Fruit fly (Drosophila melanogaster): Measurements from ENCODE around the gene Mzt1.

Mzt1 gene

dm6 chr3L:2431340-2431739, 42.3 kb downstream of the Mzt1 start (continued):
- no peak for TF ChIP-seq dsf (GFP tag; optimal IDR thresholded peaks at IDR 0.05; ENCODE audit: borderline replicate concordance)
- TF ChIP-seq pan (optimal IDR thresholded peaks at IDR 0.05) = no peak
- no peak for TF ChIP-seq jim (GFP tag; optimal IDR thresholded peaks at IDR 0.05)
- TF ChIP-seq sage (GFP tag; optimal IDR thresholded peaks at IDR 0.05) = no peak
- TF ChIP-seq psq (GFP tag; optimal IDR thresholded peaks at IDR 0.05) = peak; percentile 16

DNA sequence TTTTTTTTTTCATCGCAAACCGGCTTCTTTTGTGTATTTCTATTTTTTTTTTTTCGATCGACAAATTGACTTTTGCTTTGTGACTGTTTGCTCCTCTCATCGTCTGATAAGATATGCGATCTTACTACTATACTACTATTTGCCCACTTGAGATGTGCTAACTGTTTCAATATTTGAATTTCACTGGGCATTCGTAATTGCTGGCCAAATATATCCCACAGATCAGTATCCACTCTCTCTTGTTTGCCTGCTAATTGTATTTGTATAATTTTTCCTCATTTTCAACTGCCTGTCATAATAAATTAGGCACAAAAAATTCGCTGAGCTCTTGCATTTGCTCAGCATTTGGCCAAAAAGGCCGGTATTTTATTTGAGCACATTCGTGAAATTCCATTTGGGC, 44.3 kb downstream of the Mzt1 start:
- no peak for TF ChIP-seq lola (GFP tag; optimal IDR thresholded peaks at IDR 0.05)
- TF ChIP-seq sv (GFP tag; optimal IDR thresholded peaks at IDR 0.05) = no peak
- TF ChIP-seq Myc (optimal IDR thresholded peaks at IDR 0.05) = no peak
- TF ChIP-seq sage (GFP tag; optimal IDR thresholded peaks at IDR 0.05) = no peak
- no peak for TF ChIP-seq rgr (GFP tag; optimal IDR thresholded peaks at IDR 0.05)
- TF ChIP-seq Vsx2 (GFP tag; optimal IDR thresholded peaks at IDR 0.05; ENCODE audit: partially characterized antibody) = no peak
- TF ChIP-seq jim (GFP tag; optimal IDR thresholded peaks at IDR 0.05) = no peak
- TF ChIP-seq Hnf4 (GFP tag; optimal IDR thresholded peaks at IDR 0.05) = no peak
- TF ChIP-seq fru (GFP tag; optimal IDR thresholded peaks at IDR 0.05) = no peak
- TF ChIP-seq N (GFP tag; optimal IDR thresholded peaks at IDR 0.05) = no peak
- no peak for TF ChIP-seq pan (optimal IDR thresholded peaks at IDR 0.05)
- no peak for TF ChIP-seq Mio (GFP tag; optimal IDR thresholded peaks at IDR 0.05)
- no peak for TF ChIP-seq Hr78 (GFP tag; optimal IDR thresholded peaks at IDR 0.05)
- no peak for TF ChIP-seq Abd-B (GFP tag; optimal IDR thresholded peaks at IDR 0.05)
- no peak for TF ChIP-seq brk (GFP tag; optimal IDR thresholded peaks at IDR 0.05)
- TF ChIP-seq usp (GFP tag; optimal IDR thresholded peaks at IDR 0.05) = no peak
- no peak for TF ChIP-seq Dif (GFP tag; optimal IDR thresholded peaks at IDR 0.05; ENCODE audit: partially characterized antibody)

DNA sequence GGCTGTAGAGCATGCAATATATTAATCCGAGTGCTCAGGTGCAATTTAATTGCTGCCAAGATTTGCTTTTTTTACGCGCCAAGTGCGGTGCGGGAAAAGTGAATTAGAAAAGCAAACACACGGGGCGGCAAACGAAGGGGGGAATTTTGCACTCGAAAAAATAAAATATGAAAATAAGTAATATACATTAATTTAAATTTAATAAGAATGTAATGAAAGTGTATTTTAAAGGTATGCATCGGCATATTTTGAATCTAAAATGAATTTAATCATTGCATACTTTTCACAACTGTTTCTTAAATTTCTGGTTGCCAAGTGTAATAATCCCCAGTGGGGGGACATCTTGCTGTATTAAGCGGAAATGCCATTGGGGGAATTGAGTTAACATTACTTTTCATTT, 45.1 kb downstream of the Mzt1 start:
- TF ChIP-seq dl (GFP tag; optimal IDR thresholded peaks at IDR 0.05; ENCODE audit: insufficient read depth in 1 of 2, partially characterized antibody in 2 of 2) (no peak), Vsx2 (GFP tag; optimal IDR thresholded peaks at IDR 0.05; ENCODE audit: partially characterized antibody) (no peak), Mio (GFP tag; optimal IDR thresholded peaks at IDR 0.05) (no peak), CG32264 (GFP tag; optimal IDR thresholded peaks at IDR 0.05) (no peak), HLH106 (tag; optimal IDR thresholded peaks at IDR 0.05) (no peak)

dm6 chr3L:2436754-2437335, 47.8 kb downstream of the Mzt1 start:
- TF ChIP-seq tai (GFP tag; optimal IDR thresholded peaks at IDR 0.05) (no peak), sv (GFP tag; optimal IDR thresholded peaks at IDR 0.05) (no peak), Hnf4 (GFP tag; optimal IDR thresholded peaks at IDR 0.05) (no peak), psq (GFP tag; optimal IDR thresholded peaks at IDR 0.05) (no peak)

dm6 chr3L:2437571-2437970, 48.5 kb downstream of the Mzt1 start:
- no peak for TF ChIP-seq dsf (GFP tag; optimal IDR thresholded peaks at IDR 0.05; ENCODE audit: borderline replicate concordance)
- TF ChIP-seq Dif (GFP tag; optimal IDR thresholded peaks at IDR 0.05; ENCODE audit: partially characterized antibody) = no peak
- TF ChIP-seq h (GFP tag; optimal IDR thresholded peaks at IDR 0.05) = no peak
- no peak for TF ChIP-seq Dfd (GFP tag; optimal IDR thresholded peaks at IDR 0.05)
- TF ChIP-seq Mio (GFP tag; optimal IDR thresholded peaks at IDR 0.05) = no peak
- TF ChIP-seq GATAd (GFP tag; optimal IDR thresholded peaks at IDR 0.05) = no peak
- no peak for TF ChIP-seq Jra (GFP tag; optimal IDR thresholded peaks at IDR 0.05)
- TF ChIP-seq foxo (GFP tag; optimal IDR thresholded peaks at IDR 0.05) = no peak
- TF ChIP-seq Sp1 (GFP tag; optimal IDR thresholded peaks at IDR 0.05) = no peak
- no peak for TF ChIP-seq brk (GFP tag; optimal IDR thresholded peaks at IDR 0.05)
- no peak for TF ChIP-seq tai (GFP tag; optimal IDR thresholded peaks at IDR 0.05)
- no peak for TF ChIP-seq lola (GFP tag; optimal IDR thresholded peaks at IDR 0.05)
- TF ChIP-seq ey (GFP tag; optimal IDR thresholded peaks at IDR 0.05) = no peak

All from whole organism, wandering third instar larva.